Worm (Caenorhabditis elegans): ENCODE data around the gene cmk-1.

Gene cmk-1

DNA sequence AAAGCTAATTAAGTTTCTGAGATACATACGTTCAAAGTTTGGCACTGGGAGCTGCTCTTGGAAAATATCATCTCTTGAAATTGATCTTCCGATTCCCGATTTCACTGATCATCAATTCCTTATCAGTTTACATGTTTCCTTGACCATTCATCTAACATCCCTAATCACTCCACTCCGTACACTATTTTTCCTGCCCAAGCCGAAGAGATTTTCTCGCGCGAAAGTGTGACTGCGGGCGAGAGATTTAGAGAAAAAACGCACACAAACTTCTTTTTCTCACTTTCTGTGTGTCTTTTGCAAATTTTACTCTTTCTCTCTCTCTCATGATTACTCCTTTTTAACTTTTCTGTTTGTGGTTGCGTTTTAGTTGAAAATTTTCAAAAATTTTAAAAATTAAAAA, 12.9 kb downstream of the cmk-1 start:
- TF ChIP-seq F13H6.1 (tag; optimal IDR thresholded peaks at IDR 0.05): peak; percentile 85
- TF ChIP-seq R02D3.7 (tag; optimal IDR thresholded peaks at IDR 0.05): no peak
- peak; percentile 4 for TF ChIP-seq nhr-6 (tag; optimal IDR thresholded peaks at IDR 0.05)
- TF ChIP-seq lin-13 (GFP tag; optimal IDR thresholded peaks at IDR 0.05): peak; percentile 7
- peak; percentile 91 for TF ChIP-seq fos-1 (tag; optimal IDR thresholded peaks at IDR 0.05)
- TF ChIP-seq nhr-21 (tag; optimal IDR thresholded peaks at IDR 0.05): peak; percentile 62
- peak; percentile 67 for TF ChIP-seq crh-2 (tag; optimal IDR thresholded peaks at IDR 0.05)
- TF ChIP-seq alr-1 (tag; optimal IDR thresholded peaks at IDR 0.05): no peak
- TF ChIP-seq Y55F3AM.14 (GFP tag; optimal IDR thresholded peaks at IDR 0.05): no peak
- peak in 1 of 2 experiments; percentile 66 for TF ChIP-seq lsy-2 (tag; optimal IDR thresholded peaks at IDR 0.05)
- TF ChIP-seq gmeb-1 (tag; optimal IDR thresholded peaks at IDR 0.05): peak; percentile 45
- TF ChIP-seq C34F6.9 (tag; optimal IDR thresholded peaks at IDR 0.05): peak; percentile 54
- TF ChIP-seq unc-55 (GFP tag; optimal IDR thresholded peaks at IDR 0.05): peak; percentile 19
- peak; percentile 64 for TF ChIP-seq nhr-129 (tag; optimal IDR thresholded peaks at IDR 0.05)
- TF ChIP-seq snpc-4 (tag; optimal IDR thresholded peaks at IDR 0.05): peak; percentile 41
- TF ChIP-seq sma-9 (GFP tag; optimal IDR thresholded peaks at IDR 0.05): peak; percentile 78
- no peak for TF ChIP-seq sma-9 (tag; optimal IDR thresholded peaks at IDR 0.05)
- TF ChIP-seq sem-4 (tag; optimal IDR thresholded peaks at IDR 0.05): no peak
- TF ChIP-seq mab-5 (tag; optimal IDR thresholded peaks at IDR 0.05): no peak
- TF ChIP-seq blmp-1 (tag; optimal IDR thresholded peaks at IDR 0.05; ENCODE audit: insufficient read depth): peak; percentile 84
- TF ChIP-seq ztf-4 (tag; optimal IDR thresholded peaks at IDR 0.05): no peak
- peak; percentile 48 for TF ChIP-seq sma-3 (GFP tag; optimal IDR thresholded peaks at IDR 0.05)
- peak; percentile 58 for TF ChIP-seq egl-27 (tag; optimal IDR thresholded peaks at IDR 0.05)

DNA sequence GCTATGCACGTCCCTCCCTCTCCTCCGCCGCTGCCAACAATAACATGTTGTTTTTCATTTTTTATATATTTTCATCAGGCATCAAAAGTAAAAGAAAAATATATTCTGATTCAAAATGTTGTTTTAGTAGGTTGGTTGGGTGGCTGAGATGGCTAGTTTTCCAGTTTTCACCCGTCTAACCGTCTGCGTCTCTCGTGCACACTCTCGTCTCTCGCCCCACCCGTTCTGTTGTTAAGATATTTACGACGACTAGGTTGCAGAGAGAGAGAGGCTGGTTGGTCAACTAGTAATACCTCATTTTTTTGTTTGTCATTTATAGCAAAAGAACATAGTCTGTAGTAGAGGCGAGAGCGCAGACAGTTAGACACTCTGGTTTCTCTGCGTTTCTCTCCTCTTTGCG, 14.3 kb downstream of the cmk-1 start:
- no peak for TF ChIP-seq nhr-129 (tag; optimal IDR thresholded peaks at IDR 0.05)
- TF ChIP-seq F13H6.1 (tag; optimal IDR thresholded peaks at IDR 0.05): peak; percentile 43
- peak; percentile 46 for TF ChIP-seq nhr-25 (tag; optimal IDR thresholded peaks at IDR 0.05)
- TF ChIP-seq lin-13 (GFP tag; optimal IDR thresholded peaks at IDR 0.05): peak; percentile 21
- no peak for TF ChIP-seq nhr-23 (tag; optimal IDR thresholded peaks at IDR 0.05)

DNA sequence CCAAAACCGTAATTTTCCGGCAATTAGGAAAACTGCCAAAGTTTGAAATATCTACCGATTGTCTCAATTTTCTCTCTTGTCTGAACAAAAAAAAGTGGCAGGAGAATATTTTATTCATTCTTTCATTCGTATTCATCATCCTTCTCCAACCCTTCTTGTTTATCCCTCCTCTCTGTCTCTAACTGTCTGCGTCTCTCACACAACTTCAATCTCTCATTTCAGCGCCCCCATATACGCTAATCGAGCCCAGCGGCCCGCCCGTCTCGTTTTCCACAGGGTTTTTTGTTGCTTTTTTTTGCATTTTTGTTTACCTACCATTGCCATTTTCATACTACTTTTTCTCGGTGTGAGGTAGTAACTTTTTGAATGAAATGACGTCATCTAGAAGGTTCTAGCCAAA, 18.0 kb downstream of the cmk-1 start:
- peak; percentile 18 for TF ChIP-seq unc-55 (GFP tag; optimal IDR thresholded peaks at IDR 0.05)
- TF ChIP-seq C34F6.9 (tag; optimal IDR thresholded peaks at IDR 0.05): peak; percentile 24
- no peak for TF ChIP-seq zag-1 (tag; optimal IDR thresholded peaks at IDR 0.05)

DNA sequence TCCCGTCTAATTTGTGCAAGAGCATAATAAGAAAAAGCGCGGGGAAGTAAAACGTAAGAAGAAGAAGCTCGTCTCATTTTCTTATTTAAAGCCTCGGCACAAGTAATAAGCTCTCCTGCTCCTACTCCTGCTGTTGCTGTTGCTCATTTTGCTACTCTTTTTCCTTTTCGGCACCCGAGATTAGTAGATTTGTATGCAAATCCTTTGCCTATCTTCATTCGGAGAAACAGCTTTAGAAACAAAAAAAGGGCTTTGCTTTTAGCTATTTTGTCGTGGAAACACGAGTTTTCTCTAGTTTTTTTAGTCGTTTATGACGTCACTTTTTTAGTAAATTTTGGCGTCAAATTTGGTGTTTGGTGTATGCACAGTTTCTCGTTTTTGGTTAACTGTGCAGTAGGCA, 19.3 kb downstream of the cmk-1 start:
- TF ChIP-seq blmp-1 (tag; optimal IDR thresholded peaks at IDR 0.05; ENCODE audit: insufficient read depth) (no peak), elt-1 (tag; optimal IDR thresholded peaks at IDR 0.05) (no peak), aly-2 (tag; optimal IDR thresholded peaks at IDR 0.05) (no peak)

DNA sequence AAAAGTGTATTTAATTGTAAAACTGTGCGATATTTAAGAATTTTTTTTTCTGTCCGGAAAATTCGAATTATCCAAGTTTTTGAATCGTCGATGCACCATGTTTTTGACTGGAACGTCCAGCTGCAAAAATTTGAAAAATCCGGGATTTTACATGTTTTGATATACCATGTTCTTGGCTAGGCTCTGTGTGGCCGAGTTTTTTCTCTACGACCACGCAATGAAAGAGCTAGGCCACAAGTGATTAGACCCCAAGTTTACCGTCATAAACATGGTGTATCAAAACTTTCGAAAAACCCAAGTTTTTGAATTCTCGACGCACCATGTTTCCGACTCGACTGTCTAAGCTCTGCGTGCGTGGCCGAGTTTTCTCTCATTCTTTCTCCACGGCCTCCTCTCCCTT, 20.3 kb downstream of the cmk-1 start:
- TF ChIP-seq nhr-6 (tag; optimal IDR thresholded peaks at IDR 0.05): no peak
- TF ChIP-seq fos-1 (tag; optimal IDR thresholded peaks at IDR 0.05): no peak
- TF ChIP-seq nhr-21 (tag; optimal IDR thresholded peaks at IDR 0.05): no peak
- no peak for TF ChIP-seq crh-2 (tag; optimal IDR thresholded peaks at IDR 0.05)
- TF ChIP-seq mdl-1 (tag; optimal IDR thresholded peaks at IDR 0.05): no peak
- TF ChIP-seq gmeb-1 (tag; optimal IDR thresholded peaks at IDR 0.05): no peak
- TF ChIP-seq nhr-10 (tag; optimal IDR thresholded peaks at IDR 0.05): no peak
- no peak for TF ChIP-seq nhr-23 (tag; optimal IDR thresholded peaks at IDR 0.05)
- no peak for TF ChIP-seq nhr-237 (tag; optimal IDR thresholded peaks at IDR 0.05)
- no peak for TF ChIP-seq mab-5 (tag; optimal IDR thresholded peaks at IDR 0.05)
- TF ChIP-seq ZK546.5 (tag; optimal IDR thresholded peaks at IDR 0.05): no peak
- TF ChIP-seq C34F6.9 (tag; optimal IDR thresholded peaks at IDR 0.05): no peak
- no peak for TF ChIP-seq lsy-2 (tag; optimal IDR thresholded peaks at IDR 0.05)

DNA sequence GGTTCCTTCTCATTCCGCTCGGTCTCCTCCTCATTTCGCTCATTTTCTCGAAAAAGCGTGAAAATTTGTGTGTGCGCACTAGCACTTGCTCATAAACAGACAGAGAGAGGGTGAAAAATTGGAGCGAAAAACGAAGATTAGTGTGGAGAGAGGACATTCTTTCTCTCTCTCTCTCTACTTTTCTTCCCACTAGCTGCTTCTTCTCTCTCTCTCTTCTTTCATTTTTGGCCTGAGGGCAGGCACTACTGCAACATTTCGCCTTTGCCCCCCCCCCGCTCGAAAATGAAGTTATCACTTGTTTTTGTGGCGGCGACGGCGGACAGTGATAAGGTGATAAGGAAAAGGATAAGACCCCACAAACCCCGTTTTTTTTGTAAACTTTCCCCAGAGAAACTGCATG, 20.8 kb downstream of the cmk-1 start:
- TF ChIP-seq sma-3 (GFP tag; optimal IDR thresholded peaks at IDR 0.05): no peak
- TF ChIP-seq ama-1 (optimal IDR thresholded peaks at IDR 0.05): no peak
- no peak for TF ChIP-seq blmp-1 (tag; optimal IDR thresholded peaks at IDR 0.05; ENCODE audit: insufficient read depth)
- TF ChIP-seq ztf-1 (GFP tag; conservative IDR thresholded peaks at IDR 0.05): no peak
- no peak for TF ChIP-seq unc-39 (tag; optimal IDR thresholded peaks at IDR 0.05)
- TF ChIP-seq nhr-11 (tag; optimal IDR thresholded peaks at IDR 0.05): no peak
- TF ChIP-seq nhr-25 (tag; optimal IDR thresholded peaks at IDR 0.05): no peak
- peak; percentile 34 for TF ChIP-seq C34F6.9 (tag; optimal IDR thresholded peaks at IDR 0.05)
- TF ChIP-seq Y55F3AM.14 (GFP tag; optimal IDR thresholded peaks at IDR 0.05): no peak
- peak; percentile 66 for TF ChIP-seq fos-1 (tag; optimal IDR thresholded peaks at IDR 0.05)
- no peak for TF ChIP-seq aly-2 (tag; optimal IDR thresholded peaks at IDR 0.05)
- TF ChIP-seq unc-55 (GFP tag; optimal IDR thresholded peaks at IDR 0.05): peak; percentile 36
- TF ChIP-seq unc-62 (GFP tag; optimal IDR thresholded peaks at IDR 0.05): no peak
- TF ChIP-seq lsy-2 (tag; optimal IDR thresholded peaks at IDR 0.05): peak in 1 of 2 experiments; percentile 14
- no peak for TF ChIP-seq sem-4 (tag; optimal IDR thresholded peaks at IDR 0.05)
- no peak for TF ChIP-seq ZK546.5 (tag; optimal IDR thresholded peaks at IDR 0.05)
- no peak for TF ChIP-seq nhr-77 (tag; optimal IDR thresholded peaks at IDR 0.05)
- no peak for TF ChIP-seq nhr-10 (tag; optimal IDR thresholded peaks at IDR 0.05)
- no peak for TF ChIP-seq snpc-4 (tag; optimal IDR thresholded peaks at IDR 0.05)
- TF ChIP-seq nhr-23 (tag; optimal IDR thresholded peaks at IDR 0.05): no peak
- no peak for TF ChIP-seq peb-1 (tag; optimal IDR thresholded peaks at IDR 0.05)
- no peak for TF ChIP-seq ceh-82 (tag; optimal IDR thresholded peaks at IDR 0.05)
- no peak for TF ChIP-seq ztf-4 (tag; optimal IDR thresholded peaks at IDR 0.05)
- TF ChIP-seq nhr-237 (tag; optimal IDR thresholded peaks at IDR 0.05): no peak
- TF ChIP-seq gmeb-1 (tag; optimal IDR thresholded peaks at IDR 0.05): peak; percentile 62
- no peak for TF ChIP-seq R02D3.7 (tag; optimal IDR thresholded peaks at IDR 0.05)
- peak; percentile 3 for TF ChIP-seq nhr-21 (tag; optimal IDR thresholded peaks at IDR 0.05)
- TF ChIP-seq nhr-12 (tag; optimal IDR thresholded peaks at IDR 0.05): no peak

Data from whole organism, L2 larva.